Worm (Caenorhabditis elegans): ENCODE results near the gene F52G2.3.
A peak's percentile ranks its signal among the peaks of the same experiment; 100 is the strongest.

F52G2.3 gene

DNA sequence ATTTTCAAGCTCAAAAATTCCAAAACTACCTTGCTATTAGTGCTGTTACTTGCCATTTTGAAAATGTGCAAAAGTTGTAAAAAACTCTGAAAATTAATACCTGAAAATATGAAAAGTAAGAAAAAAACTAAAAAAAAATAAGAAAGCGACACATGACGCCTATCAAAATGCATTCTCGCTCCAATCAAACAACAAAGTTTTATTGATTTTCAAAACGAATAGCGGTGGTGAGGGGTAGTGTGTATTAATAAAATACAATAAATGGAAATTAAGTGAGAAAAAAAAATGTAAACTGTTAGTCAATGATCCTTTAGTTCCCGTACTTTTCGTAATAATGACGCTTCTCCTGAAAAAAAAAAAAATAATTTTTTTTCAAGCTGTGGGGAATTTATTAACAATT, 26.2 kb downstream of the F52G2.3 start, which contains the start of gene dcap-2:
TSS of gene dcap-2 (minus strand) at position 86 of the 400 bp plus-strand sequence.
- TF ChIP-seq hlh-1 (tag; optimal IDR thresholded peaks at IDR 0.05) (peak; percentile 11), nhr-237 (tag; optimal IDR thresholded peaks at IDR 0.05) (no peak), ces-1 (GFP tag; optimal IDR thresholded peaks at IDR 0.05) (peak; percentile 32)

DNA sequence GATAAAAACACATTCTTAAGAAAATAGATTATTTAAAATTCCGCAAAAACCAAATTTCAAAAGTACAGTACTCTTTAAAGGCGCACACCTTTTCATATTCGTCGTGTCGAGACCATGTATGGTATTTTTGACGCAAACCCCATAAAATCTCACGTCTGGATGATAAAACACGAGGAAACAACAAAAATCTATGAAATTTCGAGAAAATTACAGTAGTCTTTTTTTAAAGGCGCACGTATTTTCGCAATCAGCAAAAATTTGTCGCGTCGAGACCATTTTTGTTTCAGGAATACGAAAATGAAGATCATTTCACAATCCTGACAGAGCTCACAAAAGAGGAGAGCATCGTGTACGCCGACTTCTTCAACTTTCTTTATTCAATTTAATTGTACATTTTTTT, 35.0 kb downstream of the F52G2.3 start:
- TF ChIP-seq hlh-1 (tag; optimal IDR thresholded peaks at IDR 0.05) (no peak), zip-8 (tag; optimal IDR thresholded peaks at IDR 0.05) (no peak), mls-2 (tag; optimal IDR thresholded peaks at IDR 0.05) (no peak), lsy-2 (tag; optimal IDR thresholded peaks at IDR 0.05) (no peak), cnd-1 (tag; optimal IDR thresholded peaks at IDR 0.05) (no peak), ceh-83 (GFP tag; optimal IDR thresholded peaks at IDR 0.05) (no peak), M03D4.4 (tag; optimal IDR thresholded peaks at IDR 0.05) (no peak)

DNA sequence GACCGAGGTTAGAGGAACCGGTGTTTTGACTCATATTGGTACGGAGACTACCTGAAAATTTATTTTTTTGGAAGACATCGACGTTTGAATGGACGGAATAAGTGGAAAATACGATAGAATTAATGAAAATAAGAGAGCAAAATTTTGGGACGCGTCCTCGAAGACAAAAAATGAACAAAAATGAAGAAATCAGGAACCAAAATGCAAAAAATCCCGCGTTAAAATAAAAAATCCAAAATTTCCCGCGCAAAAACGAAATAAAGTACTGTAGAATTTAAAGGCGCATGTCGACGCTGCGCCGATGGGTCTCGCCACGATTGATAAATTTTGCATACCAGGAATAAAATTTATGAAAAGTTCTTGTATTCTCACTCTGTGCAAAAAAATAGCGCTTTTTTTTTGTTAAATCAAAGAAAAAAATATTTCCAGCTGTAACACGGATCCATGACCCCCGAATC, 35.9 kb downstream of the F52G2.3 start, which contains the start of gene puf-3:
TSS of gene puf-3 (minus strand) at position 51 of the 458 bp plus-strand sequence.
- TF ChIP-seq lin-32 (GFP tag; optimal IDR thresholded peaks at IDR 0.05) (no peak), ces-1 (GFP tag; optimal IDR thresholded peaks at IDR 0.05) (no peak), ztf-11 (tag; optimal IDR thresholded peaks at IDR 0.05) (no peak), snpc-4 (tag; optimal IDR thresholded peaks at IDR 0.05) (no peak), pha-4 (tag; optimal IDR thresholded peaks at IDR 0.05) (no peak), lsy-2 (tag; optimal IDR thresholded peaks at IDR 0.05) (no peak), lin-13 (tag; optimal IDR thresholded peaks at IDR 0.05) (no peak), mep-1 (tag; optimal IDR thresholded peaks at IDR 0.05) (no peak), tbx-8 (GFP tag; optimal IDR thresholded peaks at IDR 0.05) (no peak), ceh-43 (GFP tag; optimal IDR thresholded peaks at IDR 0.05) (no peak), nhr-2 (tag; optimal IDR thresholded peaks at IDR 0.05) (no peak), drap-1 (GFP tag; optimal IDR thresholded peaks at IDR 0.05) (no peak), sem-2 (GFP tag; optimal IDR thresholded peaks at IDR 0.05) (no peak), bed-3 (GFP tag; optimal IDR thresholded peaks at IDR 0.05) (no peak), unc-62 (GFP tag; optimal IDR thresholded peaks at IDR 0.05) (no peak), ceh-39 (tag; optimal IDR thresholded peaks at IDR 0.05) (no peak), flh-1 (GFP tag; optimal IDR thresholded peaks at IDR 0.05) (no peak), nhr-76 (tag; optimal IDR thresholded peaks at IDR 0.05) (no peak)

DNA sequence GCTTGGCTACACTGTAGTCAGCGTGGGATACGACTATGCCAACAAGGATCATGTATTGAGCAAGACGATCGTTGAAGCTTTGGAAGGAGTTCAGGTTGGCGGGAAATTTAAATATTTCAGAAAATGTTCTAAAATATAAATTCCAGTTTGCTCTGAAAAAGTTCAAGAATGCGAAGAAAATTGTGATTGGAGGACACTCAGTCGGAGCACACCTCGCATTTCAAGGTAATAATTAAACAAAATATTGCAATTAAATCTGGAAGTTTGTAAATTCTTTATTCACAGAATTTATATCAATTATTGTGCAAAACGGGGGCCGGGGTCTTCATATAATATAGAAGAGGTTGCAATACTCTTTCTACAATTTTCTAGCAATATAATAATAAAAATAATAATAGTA, 38.0 kb downstream of the F52G2.3 start:
- TF ChIP-seq unc-62 (GFP tag; optimal IDR thresholded peaks at IDR 0.05), result no peak
- no peak for TF ChIP-seq unc-120 (tag; optimal IDR thresholded peaks at IDR 0.05; ENCODE audit: poor library complexity, severe bottlenecking)
- TF ChIP-seq mab-5 (tag; optimal IDR thresholded peaks at IDR 0.05), result no peak
- no peak for TF ChIP-seq lin-13 (tag; optimal IDR thresholded peaks at IDR 0.05)
- TF ChIP-seq bed-3 (GFP tag; optimal IDR thresholded peaks at IDR 0.05), result no peak
- TF ChIP-seq elt-1 (tag; optimal IDR thresholded peaks at IDR 0.05; ENCODE audit: borderline replicate concordance, insufficient read depth), result no peak
- no peak for TF ChIP-seq sptf-1 (tag; optimal IDR thresholded peaks at IDR 0.05)

DNA sequence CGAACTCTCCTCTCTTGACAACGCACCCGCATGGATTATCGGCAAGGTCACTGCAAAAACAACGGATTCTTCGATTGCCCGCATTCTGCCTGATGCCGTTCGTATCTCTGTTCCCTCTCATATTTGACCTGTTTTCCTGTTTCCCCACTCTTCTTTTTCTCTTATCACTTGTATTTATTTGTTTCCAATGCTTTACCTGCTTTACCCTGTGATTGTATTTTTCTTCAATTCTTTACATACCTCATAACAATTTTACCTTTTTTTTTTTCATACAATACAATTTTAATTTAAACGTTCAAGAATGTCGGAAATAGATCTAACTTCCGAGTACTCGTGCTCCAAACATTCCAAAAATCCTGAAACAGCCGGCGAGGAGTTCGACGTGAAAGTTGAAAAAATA, 39.1 kb downstream of the F52G2.3 start, which contains the start of gene afmd-2:
TSS of gene afmd-2 (plus strand) at position 301 of the 400 bp plus-strand sequence.
- no peak for TF ChIP-seq ceh-43 (GFP tag; optimal IDR thresholded peaks at IDR 0.05)
- TF ChIP-seq mep-1 (tag; optimal IDR thresholded peaks at IDR 0.05), result no peak
- TF ChIP-seq blmp-1 (tag; optimal IDR thresholded peaks at IDR 0.05), result no peak
- TF ChIP-seq ham-2 (GFP tag; optimal IDR thresholded peaks at IDR 0.05), result no peak
- no peak for TF ChIP-seq lin-13 (tag; optimal IDR thresholded peaks at IDR 0.05)
- no peak for TF ChIP-seq snpc-4 (tag; optimal IDR thresholded peaks at IDR 0.05)
- no peak for TF ChIP-seq nhr-28 (tag; optimal IDR thresholded peaks at IDR 0.05)
- no peak for TF ChIP-seq ztf-11 (tag; optimal IDR thresholded peaks at IDR 0.05)
- no peak for TF ChIP-seq lsy-2 (tag; optimal IDR thresholded peaks at IDR 0.05)
- no peak for TF ChIP-seq mab-5 (tag; optimal IDR thresholded peaks at IDR 0.05)
- no peak for TF ChIP-seq flh-1 (GFP tag; optimal IDR thresholded peaks at IDR 0.05)
- TF ChIP-seq sptf-1 (tag; optimal IDR thresholded peaks at IDR 0.05), result no peak
- TF ChIP-seq tbx-8 (GFP tag; optimal IDR thresholded peaks at IDR 0.05), result no peak
- TF ChIP-seq nhr-2 (tag; optimal IDR thresholded peaks at IDR 0.05), result no peak
- TF ChIP-seq ceh-83 (GFP tag; optimal IDR thresholded peaks at IDR 0.05), result no peak

Measured in whole organism, mixed stage, embryonic.